Fruit fly (Drosophila melanogaster) S2 (cell line): Measurements from ENCODE around the gene CG5506.

Experiments
- CG8478 ChIP-seq: fragments of >200 bp; optimal IDR thresholded peaks from 2 replicates; lab custom pipeline; 2018
- CTCF ChIP-seq, 2 experiments: fragments of >200 bp; optimal IDR thresholded peaks; 2 replicates each; lab custom pipeline; 2018

Gene CG5506

dm6 chr3L:17884276-17884675, at the start of gene CG5506:
Gene CG5506, minus strand, starts transcription at chr3L:17884376.
- TF ChIP-seq CG8478 (lab: Kevin White, UChicago): no peak
- TF ChIP-seq CTCF (optimal IDR thresholded peaks at IDR 0.05; lab: Kevin White, UChicago): no peak

- TF ChIP-seq CG8478 (lab: Kevin White, UChicago): no peak
- TF ChIP-seq CTCF (optimal IDR thresholded peaks at IDR 0.05; lab: Kevin White, UChicago): no peak
Observed at dm6 chr3L:17933788-17934318, 49.7 kb upstream of the CG5506 start.

dm6 chr3L:17933065-17933464, 48.9 kb upstream of the CG5506 start:
- no peak for TF ChIP-seq CG8478 (lab: Kevin White, UChicago)
- no peak for TF ChIP-seq CTCF (optimal IDR thresholded peaks at IDR 0.05; lab: Kevin White, UChicago)

- TF ChIP-seq CG8478 (lab: Kevin White, UChicago): no peak
- no peak for TF ChIP-seq CTCF (optimal IDR thresholded peaks at IDR 0.05; lab: Kevin White, UChicago)
Observed at dm6 chr3L:17931887-17932286, 47.7 kb upstream of the CG5506 start.

dm6 chr3L:17929697-17930581, 45.8 kb upstream of the CG5506 start:
- TF ChIP-seq CTCF (optimal IDR thresholded peaks at IDR 0.05; lab: Kevin White, UChicago) (no peak), CG8478 (lab: Kevin White, UChicago) (no peak)

dm6 chr3L:17928106-17928505, 43.9 kb upstream of the CG5506 start:
- TF ChIP-seq CTCF (optimal IDR thresholded peaks at IDR 0.05; lab: Kevin White, UChicago) (no peak), CG8478 (lab: Kevin White, UChicago) (no peak)

- TF ChIP-seq CG8478 (lab: Kevin White, UChicago) (no peak), CTCF (optimal IDR thresholded peaks at IDR 0.05; lab: Kevin White, UChicago) (no peak)
Observed at dm6 chr3L:17926575-17927276, 42.5 kb upstream of the CG5506 start.

- TF ChIP-seq CG8478 (lab: Kevin White, UChicago) (no peak), CTCF (optimal IDR thresholded peaks at IDR 0.05; lab: Kevin White, UChicago) (no peak)
Observed at dm6 chr3L:17925180-17925753, 41.1 kb upstream of the CG5506 start.

dm6 chr3L:17924005-17924755, 40.0 kb upstream of the CG5506 start:
- no peak for TF ChIP-seq CG8478 (lab: Kevin White, UChicago)
- TF ChIP-seq CTCF (optimal IDR thresholded peaks at IDR 0.05; lab: Kevin White, UChicago): no peak

- TF ChIP-seq CTCF (optimal IDR thresholded peaks at IDR 0.05; lab: Kevin White, UChicago) (no peak), CG8478 (lab: Kevin White, UChicago) (no peak)
Observed at dm6 chr3L:17922182-17923102, 38.3 kb upstream of the CG5506 start.

- TF ChIP-seq CTCF (optimal IDR thresholded peaks at IDR 0.05; lab: Kevin White, UChicago): no peak
- TF ChIP-seq CG8478 (lab: Kevin White, UChicago): no peak
Observed at dm6 chr3L:17921462-17921861, 37.3 kb upstream of the CG5506 start.

dm6 chr3L:17917687-17918434, 33.7 kb upstream of the CG5506 start:
- TF ChIP-seq CTCF (optimal IDR thresholded peaks at IDR 0.05; lab: Kevin White, UChicago) (no peak), CG8478 (lab: Kevin White, UChicago) (no peak)
